Worm (Caenorhabditis elegans) whole organism, L2 larva: ENCODE data around the gene srv-26.
A peak's percentile ranks its signal among the peaks of the same experiment; 100 is the strongest.
"Not testable (repeated sequence)": the region's sequence is repeated elsewhere in the genome, so short reads cannot be mapped to it uniquely, and the experiment has no call there.

Experiments
- C34F6.9 ChIP-seq: fragments of 150-350 bp; optimal IDR thresholded peaks from 2 replicates; lab custom pipeline; 2014; ENCODE audit warnings: missing biosample characterization, missing genetic modification characterization
- F13H6.1 ChIP-seq: sonication (generic microtip); optimal IDR thresholded peaks from 2 replicates; lab custom pipeline; 2016; ENCODE audit warnings: missing genetic modification characterization, missing compliant biosample characterization
- Y55F3AM.14 ChIP-seq: fragments of 200-800 bp; sonication (Bioruptor generic); optimal IDR thresholded peaks from 2 replicates; lab custom pipeline; 2018; ENCODE audit warnings: mild to moderate bottlenecking, missing genetic modification characterization, missing compliant biosample characterization
- ZK546.5 ChIP-seq: sonication (generic microtip); optimal IDR thresholded peaks from 2 replicates; lab custom pipeline; 2017; ENCODE audit warnings: missing biosample characterization, missing genetic modification characterization
- aly-2 ChIP-seq: fragments of 150-350 bp; optimal IDR thresholded peaks from 2 replicates; lab custom pipeline; 2014; ENCODE audit warnings: missing biosample characterization, missing genetic modification characterization
- ama-1 ChIP-seq: fragments of 150-350 bp; optimal IDR thresholded peaks from 2 replicates; lab custom pipeline; 2018; ENCODE audit warnings: inconsistent platforms
- ceh-16 ChIP-seq: fragments of 150-350 bp; optimal IDR thresholded peaks from 2 replicates; lab custom pipeline; 2014; ENCODE audit warnings: missing biosample characterization, missing genetic modification characterization
- ceh-82 ChIP-seq: fragments of 150-350 bp; optimal IDR thresholded peaks from 2 replicates; lab custom pipeline; 2014; ENCODE audit warnings: missing biosample characterization, missing genetic modification characterization
- crh-2 ChIP-seq: sonication (generic microtip); optimal IDR thresholded peaks from 2 replicates; lab custom pipeline; 2017; ENCODE audit warnings: missing biosample characterization, missing genetic modification characterization
- egl-27 ChIP-seq: sonication (generic microtip); optimal IDR thresholded peaks from 3 replicates; lab custom pipeline; 2017; ENCODE audit warnings: missing biosample characterization, missing genetic modification reagents, missing genetic modification characterization
- gmeb-1 ChIP-seq: fragments of 150-350 bp; optimal IDR thresholded peaks from 2 replicates; lab custom pipeline; 2014; ENCODE audit warnings: missing biosample characterization, missing genetic modification characterization
- lin-11 ChIP-seq: fragments of 150-350 bp; sonication (generic microtip); optimal IDR thresholded peaks from 2 replicates; lab custom pipeline; 2014; ENCODE audit warnings: missing biosample characterization, missing genetic modification characterization, inconsistent platforms, mixed read lengths
- mbf-1 ChIP-seq: sonication (generic microtip); optimal IDR thresholded peaks from 2 replicates; lab custom pipeline; 2017; ENCODE audit warnings: missing biosample characterization, missing genetic modification characterization
- nhr-10 ChIP-seq: sonication (generic microtip); optimal IDR thresholded peaks from 2 replicates; lab custom pipeline; 2017; ENCODE audit warnings: missing biosample characterization, missing genetic modification characterization
- nhr-11 ChIP-seq: fragments of 150-350 bp; optimal IDR thresholded peaks from 2 replicates; lab custom pipeline; 2014; ENCODE audit warnings: missing biosample characterization, missing genetic modification characterization
- nhr-12 ChIP-seq: fragments of 150-350 bp; optimal IDR thresholded peaks from 2 replicates; lab custom pipeline; 2014; ENCODE audit warnings: missing biosample characterization, missing genetic modification characterization
- nhr-129 ChIP-seq: fragments of 150-350 bp; optimal IDR thresholded peaks from 2 replicates; lab custom pipeline; 2014; ENCODE audit warnings: missing biosample characterization, missing genetic modification characterization
- nhr-237 ChIP-seq: fragments of 150-350 bp; optimal IDR thresholded peaks from 2 replicates; lab custom pipeline; 2014; ENCODE audit warnings: missing biosample characterization, missing genetic modification characterization
- nhr-25 ChIP-seq: fragments of 150-350 bp; sonication (generic microtip); optimal IDR thresholded peaks from 3 replicates; lab custom pipeline; 2014; ENCODE audit warnings: missing biosample characterization, missing genetic modification characterization
- nhr-6 ChIP-seq: fragments of 150-350 bp; optimal IDR thresholded peaks from 2 replicates; lab custom pipeline; 2014; ENCODE audit warnings: missing biosample characterization, missing genetic modification characterization
- nhr-77 ChIP-seq: fragments of 150-350 bp; optimal IDR thresholded peaks from 2 replicates; lab custom pipeline; 2014; ENCODE audit warnings: missing biosample characterization, missing genetic modification characterization
- sem-4 ChIP-seq: fragments of 150-350 bp; optimal IDR thresholded peaks from 2 replicates; lab custom pipeline; 2014; ENCODE audit warnings: missing biosample characterization, missing genetic modification reagents, missing genetic modification characterization
- sma-3 ChIP-seq: sonication (generic microtip); optimal IDR thresholded peaks from 2 replicates; lab custom pipeline; 2016; ENCODE audit warnings: missing genetic modification reagents, missing genetic modification characterization, missing compliant biosample characterization
- unc-39 ChIP-seq: fragments of 150-350 bp; optimal IDR thresholded peaks from 2 replicates; lab custom pipeline; 2014; ENCODE audit warnings: missing biosample characterization, missing genetic modification characterization
- unc-55 ChIP-seq: fragments of 150-350 bp; sonication (generic microtip); optimal IDR thresholded peaks from 3 replicates; lab custom pipeline; 2014; ENCODE audit warnings: missing biosample characterization, missing genetic modification reagents, missing genetic modification characterization
- unc-62 ChIP-seq: fragments of 150-350 bp; optimal IDR thresholded peaks from 2 replicates; lab custom pipeline; 2014; ENCODE audit warnings: missing biosample characterization, missing genetic modification reagents, missing genetic modification characterization
- ztf-1 ChIP-seq: fragments of 200-800 bp; sonication (Bioruptor generic); conservative IDR thresholded peaks from 2 replicates; pipeline ENCODE4 v1.3.6; 2022; ENCODE audit warnings: missing genetic modification characterization, missing compliant biosample characterization
- ztf-11 ChIP-seq: sonication (generic microtip); optimal IDR thresholded peaks from 2 replicates; lab custom pipeline; 2017; ENCODE audit warnings: missing biosample characterization, missing genetic modification characterization
- ztf-4 ChIP-seq: fragments of 150-350 bp; optimal IDR thresholded peaks from 2 replicates; lab custom pipeline; 2014; ENCODE audit warnings: missing biosample characterization, missing genetic modification characterization

srv-26 gene

ce11 chrIV:6317357-6317756 is 15.7 kb upstream of the srv-26 start, which contains the start of gene Y73B6BL.12:
Y73B6BL.12 (minus strand) TSS chrIV:6317457.
- TF ChIP-seq C34F6.9 (tag; lab: Kevin White, UChicago); nhr-11 (tag; lab: Kevin White, UChicago); ceh-16: not testable (repeated sequence)
- TF ChIP-seq, all 48 proteins: peak for 0; not testable (repeated sequence) for 48

- TF ChIP-seq egl-27 (tag; lab: Kevin White, UChicago) (no peak), sem-4 (no peak), ztf-1 (GFP tag; lab: Robert Waterston, UW) (no peak), nhr-237 (tag; lab: Kevin White, UChicago) (no peak), ceh-82 (tag; lab: Kevin White, UChicago) (no peak), nhr-12 (tag; lab: Kevin White, UChicago) (no peak), nhr-6 (tag; lab: Kevin White, UChicago) (no peak), ztf-11 (tag; lab: Kevin White, UChicago) (no peak), sma-3 (GFP tag; lab: Kevin White, UChicago) (no peak), nhr-77 (tag; lab: Kevin White, UChicago) (no peak), unc-55 (GFP tag; lab: Kevin White, UChicago) (no peak)
Measured at ce11 chrIV:6307439-6307838, 5.8 kb upstream of the srv-26 start, which contains the start of gene csp-2. csp-2 (plus strand) TSS chrIV:6307739.

DNA sequence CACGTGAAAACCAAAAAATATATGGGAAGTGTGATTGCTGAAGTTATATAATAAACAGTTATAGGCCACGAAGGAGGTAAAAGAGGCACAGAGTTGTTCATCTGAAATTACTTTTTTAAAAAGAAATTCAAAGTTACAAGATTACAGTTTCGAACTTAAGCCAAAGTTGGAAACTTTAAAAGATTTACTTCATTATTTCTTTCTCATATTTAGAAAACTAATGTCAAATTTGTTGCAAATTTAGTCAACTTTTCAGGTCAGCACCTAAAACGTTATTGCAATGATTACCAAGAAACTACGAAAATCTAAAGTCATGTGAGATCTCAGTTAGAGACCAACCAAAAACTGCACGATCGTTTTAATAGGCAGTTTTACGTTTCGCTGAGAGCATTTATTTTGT is 2.0 kb upstream of the srv-26 start, which contains the start of gene srv-25:
Gene srv-25 (minus strand): TSS at position 101 of the 400 bp plus-strand sequence.
- no peak for TF ChIP-seq ztf-4
- no peak for TF ChIP-seq sma-3 (GFP tag; lab: Kevin White, UChicago)

- TF ChIP-seq unc-55 (GFP tag; lab: Kevin White, UChicago), result no peak
Measured at ce11 chrIV:6299523-6299922, 2.1 kb downstream of the srv-26 start.

DNA sequence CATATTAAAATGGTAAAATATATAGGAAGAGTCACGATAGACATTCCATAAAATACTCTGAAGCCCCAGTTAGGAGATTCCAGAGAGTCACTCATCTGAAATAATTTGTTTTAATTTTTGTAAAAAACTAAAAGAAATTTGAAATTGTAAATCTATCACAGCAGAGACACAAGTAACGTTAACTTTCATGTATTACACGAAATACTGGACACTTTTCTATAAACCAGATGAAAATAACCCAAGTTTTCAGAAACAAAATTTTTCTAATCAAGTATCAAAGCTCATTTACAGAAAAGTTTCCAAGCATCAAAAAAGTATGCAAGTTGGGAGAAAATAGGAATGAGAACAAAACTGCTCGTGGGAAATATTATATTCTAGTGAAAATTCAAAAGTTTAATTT is 3.4 kb downstream of the srv-26 start, which contains the start of gene srv-27:
Gene srv-27 (minus strand): TSS at position 101 of the 400 bp plus-strand sequence.
- TF ChIP-seq ama-1, result no peak
- no peak for TF ChIP-seq nhr-129 (tag; lab: Kevin White, UChicago)
- no peak for TF ChIP-seq C34F6.9 (tag; lab: Kevin White, UChicago)
- no peak for TF ChIP-seq Y55F3AM.14 (GFP tag; lab: Kevin White, UChicago)
- TF ChIP-seq ZK546.5 (tag; lab: Kevin White, UChicago), result no peak
- TF ChIP-seq sma-3 (GFP tag; lab: Kevin White, UChicago), result no peak
- TF ChIP-seq nhr-25 (tag; lab: Kevin White, UChicago), result no peak
- TF ChIP-seq gmeb-1 (tag; lab: Kevin White, UChicago), result no peak
- TF ChIP-seq egl-27 (tag; lab: Kevin White, UChicago), result no peak

DNA sequence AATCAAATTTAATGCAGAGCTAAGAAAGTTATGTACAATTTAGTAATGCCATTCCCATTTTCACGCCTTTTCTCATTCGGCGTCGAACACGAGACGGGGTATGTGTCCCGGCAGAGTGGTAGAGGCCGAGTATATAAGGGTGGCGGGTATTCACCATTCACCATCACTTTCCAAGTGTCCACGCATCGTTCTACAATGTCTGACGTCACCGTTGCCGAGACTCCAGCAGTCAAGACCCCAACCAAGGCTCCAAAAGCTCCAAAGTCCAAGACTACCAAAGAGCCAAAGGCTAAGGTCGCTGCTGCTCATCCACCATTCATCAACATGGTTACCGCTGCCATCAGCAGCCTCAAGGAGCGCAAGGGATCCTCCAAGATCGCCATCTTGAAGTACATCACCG is 7.6 kb downstream of the srv-26 start, which contains the start of gene hil-2:
Gene hil-2 (plus strand): TSS at position 160 of the 400 bp plus-strand sequence.
- TF ChIP-seq aly-2 (tag; lab: Kevin White, UChicago) (no peak), unc-55 (GFP tag; lab: Kevin White, UChicago) (peak; percentile 21)

- no peak for TF ChIP-seq unc-62
- TF ChIP-seq nhr-10 (tag; lab: Kevin White, UChicago), result no peak
- TF ChIP-seq ztf-11 (tag; lab: Kevin White, UChicago), result no peak
- no peak for TF ChIP-seq nhr-77 (tag; lab: Kevin White, UChicago)
- no peak for TF ChIP-seq mbf-1 (tag; lab: Kevin White, UChicago)
- TF ChIP-seq unc-39, result no peak
- TF ChIP-seq F13H6.1, result no peak
- TF ChIP-seq egl-27 (tag; lab: Kevin White, UChicago), result no peak
- TF ChIP-seq lin-11 (tag; lab: Kevin White, UChicago), result no peak
- no peak for TF ChIP-seq sma-3 (GFP tag; lab: Kevin White, UChicago)
- TF ChIP-seq nhr-129 (tag; lab: Kevin White, UChicago), result no peak
- no peak for TF ChIP-seq ztf-4
- TF ChIP-seq crh-2 (tag; lab: Kevin White, UChicago), result no peak
- TF ChIP-seq ceh-16, result no peak
- TF ChIP-seq nhr-12 (tag; lab: Kevin White, UChicago), result no peak
Measured at ce11 chrIV:6290741-6291140, 10.9 kb downstream of the srv-26 start, which contains the start of gene srv-24. srv-24 (minus strand) TSS chrIV:6290841.
